Fruit fly (Drosophila melanogaster): ENCODE data around the gene Vps24.

The Vps24 gene

dm6 chr3R:4333964-4334363 lies 23.2 kb upstream of the Vps24 start, which contains the start of gene CG9776 (continued):
- peak; percentile 6 for TF ChIP-seq CG8089 (GFP tag; optimal IDR thresholded peaks at IDR 0.05)
- no peak for TF ChIP-seq D (optimal IDR thresholded peaks at IDR 0.05)
- TF ChIP-seq D (GFP tag; optimal IDR thresholded peaks at IDR 0.05): peak; percentile 20
- no peak for TF ChIP-seq ash1 (GFP tag; optimal IDR thresholded peaks at IDR 0.05)
- TF ChIP-seq Sox100B (GFP tag; optimal IDR thresholded peaks at IDR 0.05): peak; percentile 21
- TF ChIP-seq jumu (GFP tag; optimal IDR thresholded peaks at IDR 0.05): peak; percentile 41
- TF ChIP-seq NC2α (GFP tag; optimal IDR thresholded peaks at IDR 0.05): no peak
- TF ChIP-seq ken (GFP tag; IDR thresholded peaks at IDR 0.05): peak; percentile 53; the same call in 2 of the 3 replicates
- TF ChIP-seq CG13123 (GFP tag; optimal IDR thresholded peaks at IDR 0.05): peak; percentile 4
- no peak for TF ChIP-seq Aef1 (GFP tag; IDR thresholded peaks at IDR 0.05)
- peak; percentile 42 for TF ChIP-seq CG18476 (GFP tag; optimal IDR thresholded peaks at IDR 0.05)
- TF ChIP-seq Ets97D (GFP tag; optimal IDR thresholded peaks at IDR 0.05): peak; percentile 78
- TF ChIP-seq CG15696 (tag; optimal IDR thresholded peaks at IDR 0.05): peak; percentile 53
- TF ChIP-seq CG14014 (GFP tag; IDR thresholded peaks at IDR 0.05): no peak
- TF ChIP-seq CG17359 (tag; optimal IDR thresholded peaks at IDR 0.05): peak; percentile 57
- TF ChIP-seq CG8359 (GFP tag; optimal IDR thresholded peaks at IDR 0.05; ENCODE audit: borderline replicate concordance): no peak
- peak; percentile 79 for TF ChIP-seq Elba2 (GFP tag; optimal IDR thresholded peaks at IDR 0.05)
- TF ChIP-seq CG14050 (GFP tag; IDR thresholded peaks at IDR 0.05): no peak
- TF ChIP-seq ems (GFP tag; optimal IDR thresholded peaks at IDR 0.05): peak; percentile 70
- no peak for TF ChIP-seq CG2202 (tag; optimal IDR thresholded peaks at IDR 0.05)
- TF ChIP-seq eve (GFP tag; optimal IDR thresholded peaks at IDR 0.05): no peak
- peak; percentile 19 for TF ChIP-seq tup (GFP tag; optimal IDR thresholded peaks at IDR 0.05)
- TF ChIP-seq Antp (GFP tag; optimal IDR thresholded peaks at IDR 0.05): peak; percentile 63
- 0 out of 2 replicates have a peak, but pooled peaks have one; percentile 20 for TF ChIP-seq Rx (GFP tag; IDR thresholded peaks at IDR 0.05)
- no peak for TF ChIP-seq CG10431 (GFP tag; optimal IDR thresholded peaks at IDR 0.05)
- TF ChIP-seq Abd-B (GFP tag; optimal IDR thresholded peaks at IDR 0.05): no peak

dm6 chr3R:4319507-4320138 lies 8.9 kb upstream of the Vps24 start, which contains the start of gene CG9795:
Gene CG9795 (plus strand): TSS chr3R:4319683.
- TF ChIP-seq Drgx (GFP tag; IDR thresholded peaks at IDR 0.05) (no peak; the same call in 1 of the 2 replicates), wek (GFP tag; optimal IDR thresholded peaks at IDR 0.05) (peak; percentile 41), CG11093 (GFP tag; IDR thresholded peaks at IDR 0.05) (no peak), GATAe (GFP tag; conservative IDR thresholded peaks at IDR 0.05) (no peak), CG7839 (tag; optimal IDR thresholded peaks at IDR 0.05) (no peak), D19A (tag; optimal IDR thresholded peaks at IDR 0.05) (no peak), wdn (GFP tag; IDR thresholded peaks at IDR 0.05) (no peak), trh (GFP tag; optimal IDR thresholded peaks at IDR 0.05) (no peak), sens-2 (GFP tag; IDR thresholded peaks at IDR 0.05) (no peak), vnd (GFP tag; IDR thresholded peaks at IDR 0.05; ENCODE audit: partially characterized antibody) (peak; percentile 88), CG34422 (GFP tag; IDR thresholded peaks at IDR 0.05) (peak; percentile 52; the same call in 1 of the 3 replicates), Trl (optimal IDR thresholded peaks at IDR 0.05) (no peak), Trl (GFP tag; optimal IDR thresholded peaks at IDR 0.05) (peak; percentile 27), HHEX (GFP tag; optimal IDR thresholded peaks at IDR 0.05) (peak; percentile 6), CG15073 (GFP tag; optimal IDR thresholded peaks at IDR 0.05) (no peak), ranshi (GFP tag; IDR thresholded peaks at IDR 0.05) (peak; percentile 28; the same call in 1 of the 2 replicates), CG17912 (GFP tag; optimal IDR thresholded peaks at IDR 0.05) (no peak), CG11695 (GFP tag; IDR thresholded peaks at IDR 0.05) (peak; percentile 91), CG3281 (GFP tag; optimal IDR thresholded peaks at IDR 0.05) (peak; percentile 19), ind (GFP tag; optimal IDR thresholded peaks at IDR 0.05) (no peak), TFAM (GFP tag; optimal IDR thresholded peaks at IDR 0.05) (no peak), MESR4 (GFP tag; optimal IDR thresholded peaks at IDR 0.05) (peak; percentile 93), CG8388 (GFP tag; optimal IDR thresholded peaks at IDR 0.05) (no peak), vvl (GFP tag; IDR thresholded peaks at IDR 0.05) (peak; percentile 45; the same call in 1 of the 2 replicates), da (GFP tag; optimal IDR thresholded peaks at IDR 0.05) (no peak), CG9876 (GFP tag; optimal IDR thresholded peaks at IDR 0.05) (no peak), Elba2 (GFP tag; optimal IDR thresholded peaks at IDR 0.05) (no peak)
